Fruit fly (Drosophila melanogaster): ENCODE measurements around the gene Or22c.

dm6 chr2L:2090235-2090634 lies 35.8 kb downstream of the Or22c start:
- no peak for TF ChIP-seq kay (GFP tag; ENCODE audit: borderline replicate concordance)
- no peak for TF ChIP-seq bab1 (GFP tag; optimal IDR thresholded peaks at IDR 0.05)
- no peak for TF ChIP-seq cnc (optimal IDR thresholded peaks at IDR 0.05)
- no peak for TF ChIP-seq pad (GFP tag; optimal IDR thresholded peaks at IDR 0.05)
- TF ChIP-seq CG12768 (GFP tag; optimal IDR thresholded peaks at IDR 0.05), result no peak
- TF ChIP-seq Crg-1 (GFP tag; optimal IDR thresholded peaks at IDR 0.05), result no peak
- TF ChIP-seq Clk (GFP tag; optimal IDR thresholded peaks at IDR 0.05), result no peak
- no peak for TF ChIP-seq CG7045 (GFP tag; optimal IDR thresholded peaks at IDR 0.05)
- no peak for TF ChIP-seq CG14711 (tag; optimal IDR thresholded peaks at IDR 0.05)
- TF ChIP-seq CG1620 (GFP tag; optimal IDR thresholded peaks at IDR 0.05), result no peak
- no peak for TF ChIP-seq cic (GFP tag; optimal IDR thresholded peaks at IDR 0.05)
- no peak for TF ChIP-seq CG33017 (tag; optimal IDR thresholded peaks at IDR 0.05)
- no peak for TF ChIP-seq tj (GFP tag; optimal IDR thresholded peaks at IDR 0.05)

Data from whole organism, adult.